Worm (Caenorhabditis elegans) whole organism, L4/young adult: Measurements from ENCODE around the gene fipr-9.

Source experiments
- W03F9.2 ChIP-seq: fragments of 150-350 bp; optimal IDR thresholded peaks from 2 replicates; lab custom pipeline; 2014; ENCODE audit warnings: missing biosample characterization, missing genetic modification characterization
- him-1 ChIP-seq: sonication (generic microtip); optimal IDR thresholded peaks from 2 replicates; lab custom pipeline; 2016; ENCODE audit warnings: missing genotype, missing genetic modification reagents, missing genetic modification characterization, missing compliant biosample characterization

DNA sequence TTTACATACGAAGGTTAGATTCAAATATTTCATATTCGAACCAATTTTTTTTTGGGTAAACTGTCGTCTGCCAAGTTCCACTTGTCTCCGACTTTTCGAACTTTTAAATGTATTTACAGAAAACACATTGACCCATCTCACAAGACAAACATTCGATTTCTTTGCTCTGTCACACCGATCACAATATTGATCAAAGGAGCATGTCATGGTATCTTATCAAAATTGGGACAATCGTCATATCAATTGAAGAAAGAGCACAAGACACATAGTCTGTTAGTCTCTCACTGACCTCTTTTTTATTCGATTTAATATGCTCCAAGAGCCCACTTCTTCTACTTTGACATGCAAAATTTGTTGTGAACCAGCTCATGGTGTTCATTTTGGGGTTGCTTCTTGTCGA is 34.6 kb downstream of the fipr-9 start, which contains the start of gene nhr-232:
- no peak for TF ChIP-seq him-1 (tag; lab: Kevin White, UChicago)
- no peak for TF ChIP-seq W03F9.2 (tag; lab: Kevin White, UChicago)
